Fruit fly (Drosophila melanogaster): ENCODE results near the gene chm.

DNA sequence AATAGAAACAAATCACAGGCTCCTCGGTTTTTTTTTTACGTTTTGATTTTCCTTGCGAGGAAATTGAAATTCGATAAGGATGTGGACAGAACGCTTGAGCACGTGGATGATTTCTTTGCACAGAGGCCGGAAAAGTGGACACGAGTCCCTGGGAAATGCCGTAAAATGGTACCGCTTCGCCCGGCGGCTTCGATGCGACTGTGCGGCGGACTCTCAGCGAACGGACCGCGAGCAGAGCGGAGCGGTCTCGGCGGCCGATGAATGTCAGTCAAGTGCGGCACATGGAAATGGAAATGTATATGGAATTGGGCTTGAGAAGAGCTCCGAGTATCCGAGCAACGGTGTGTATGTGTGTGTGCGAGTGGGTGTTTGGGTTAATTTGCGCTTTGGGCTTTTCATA lies 38.7 kb downstream of the chm start, which contains the start of gene santa-maria:
- TF ChIP-seq ovo (GFP tag; optimal IDR thresholded peaks at IDR 0.05) = no peak
- no peak for TF ChIP-seq CG1620 (GFP tag; optimal IDR thresholded peaks at IDR 0.05)
- no peak for TF ChIP-seq CG7045 (GFP tag; optimal IDR thresholded peaks at IDR 0.05)
- no peak for TF ChIP-seq kay (GFP tag; ENCODE audit: borderline replicate concordance)
- TF ChIP-seq CG11617 (GFP tag; optimal IDR thresholded peaks at IDR 0.05) = no peak
- no peak for TF ChIP-seq tj (GFP tag; optimal IDR thresholded peaks at IDR 0.05)
- TF ChIP-seq bab1 (GFP tag; optimal IDR thresholded peaks at IDR 0.05) = no peak

Measured in whole organism, adult.